Worm (Caenorhabditis elegans): ENCODE data around the gene dod-3.

Gene dod-3

ce11 chrV:2697693-2698092, 33.2 kb downstream of the dod-3 start:
- TF ChIP-seq ttx-3 (tag; optimal IDR thresholded peaks at IDR 0.05) = peak; percentile 34
- TF ChIP-seq Y22D7AL.16 (tag; optimal IDR thresholded peaks at IDR 0.05) = no peak
- TF ChIP-seq ref-2 (tag; optimal IDR thresholded peaks at IDR 0.05) = no peak
- TF ChIP-seq unc-86 (tag; optimal IDR thresholded peaks at IDR 0.05) = peak; percentile 40
- peak; percentile 20 for TF ChIP-seq zip-5 (tag; optimal IDR thresholded peaks at IDR 0.05)
- TF ChIP-seq fkh-6 (tag; optimal IDR thresholded peaks at IDR 0.05) = no peak
- TF ChIP-seq elt-2 (tag; optimal IDR thresholded peaks at IDR 0.05) = peak; percentile 8

DNA sequence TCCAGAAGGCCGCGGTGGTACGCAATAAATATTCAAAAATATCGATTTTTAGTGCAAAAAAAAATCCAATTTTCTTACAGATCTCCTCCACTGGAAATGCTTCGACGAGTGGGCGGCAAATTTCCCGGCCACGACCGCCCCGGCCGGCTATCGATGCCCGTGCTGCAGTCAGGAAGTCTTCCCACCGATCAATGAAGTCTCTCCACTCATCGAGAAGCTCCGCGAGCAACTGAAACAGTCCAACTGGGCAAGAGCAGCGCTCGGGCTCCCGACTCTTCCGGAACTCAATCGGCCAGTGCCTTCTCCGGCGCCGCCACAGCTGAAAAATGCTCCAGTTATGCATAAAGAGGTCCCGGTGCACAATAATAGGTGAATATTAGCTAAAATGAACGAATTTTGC, 35.0 kb downstream of the dod-3 start, which contains the start of gene Y45G12B.3:
Y45G12B.3 (minus strand) TSS at position 320 of the 400 bp plus-strand sequence.
- TF ChIP-seq madf-2 (tag; optimal IDR thresholded peaks at IDR 0.05) (no peak), eyg-1 (tag; optimal IDR thresholded peaks at IDR 0.05) (no peak), C08G9.2 (tag; optimal IDR thresholded peaks at IDR 0.05) (no peak), hlh-13 (GFP tag; optimal IDR thresholded peaks at IDR 0.05) (no peak), ceh-45 (GFP tag; IDR thresholded peaks at IDR 0.05) (no peak), ceh-48 (tag; optimal IDR thresholded peaks at IDR 0.05) (no peak), ama-1 (optimal IDR thresholded peaks at IDR 0.05) (no peak)

DNA sequence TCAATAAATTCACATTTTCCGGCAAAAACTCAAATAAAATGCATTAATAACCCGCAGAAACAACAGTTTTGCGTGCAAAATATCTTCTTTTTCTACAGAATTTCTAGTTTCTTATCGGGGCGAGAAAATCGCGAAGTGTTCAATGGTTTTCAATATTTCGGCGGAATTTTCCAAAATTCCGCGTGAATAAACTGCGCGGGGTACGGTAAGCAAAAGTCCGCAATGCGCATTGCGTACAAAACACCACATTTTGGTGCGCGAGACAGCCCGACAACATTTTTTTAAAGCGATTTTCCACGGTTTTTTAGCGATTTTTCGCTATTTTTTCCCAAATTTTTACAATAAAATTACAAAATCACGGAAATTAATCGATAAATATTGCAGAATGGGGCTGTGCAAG, 36.5 kb downstream of the dod-3 start, which contains the start of gene Y45G12B.2:
Y45G12B.2 (plus strand) TSS at position 383 of the 400 bp plus-strand sequence.
- TF ChIP-seq sdc-2 (tag; optimal IDR thresholded peaks at IDR 0.05) (no peak), ceh-48 (tag; optimal IDR thresholded peaks at IDR 0.05) (peak; percentile 36), ztf-16 (tag; optimal IDR thresholded peaks at IDR 0.05) (peak; percentile 14), gmeb-2 (tag; optimal IDR thresholded peaks at IDR 0.05) (no peak), pha-4 (tag; optimal IDR thresholded peaks at IDR 0.05) (no peak), ceh-34 (tag; optimal IDR thresholded peaks at IDR 0.05) (no peak), ahr-1 (tag; optimal IDR thresholded peaks at IDR 0.05) (no peak), ceh-24 (tag; optimal IDR thresholded peaks at IDR 0.05) (no peak), pqm-1 (tag; optimal IDR thresholded peaks at IDR 0.05) (no peak), hlh-8 (tag; optimal IDR thresholded peaks at IDR 0.05) (no peak), ceh-30 (tag; optimal IDR thresholded peaks at IDR 0.05) (peak; percentile 4), nhr-11 (tag; optimal IDR thresholded peaks at IDR 0.05) (no peak), tbx-2 (tag; optimal IDR thresholded peaks at IDR 0.05) (peak; percentile 15), sox-4 (tag; optimal IDR thresholded peaks at IDR 0.05) (no peak), ama-1 (optimal IDR thresholded peaks at IDR 0.05) (no peak), ceh-18 (tag; optimal IDR thresholded peaks at IDR 0.05) (peak; percentile 51), npax-4 (tag; optimal IDR thresholded peaks at IDR 0.05) (no peak), hlh-13 (GFP tag; optimal IDR thresholded peaks at IDR 0.05) (no peak), eyg-1 (tag; optimal IDR thresholded peaks at IDR 0.05) (no peak), ceh-6 (GFP tag; optimal IDR thresholded peaks at IDR 0.05) (no peak), nfya-1 (tag; optimal IDR thresholded peaks at IDR 0.05) (peak; percentile 78), hlh-30 (tag; optimal IDR thresholded peaks at IDR 0.05; ENCODE audit: insufficient read depth) (peak; percentile 13), C38D4.7 (GFP tag; optimal IDR thresholded peaks at IDR 0.05) (no peak), fkh-6 (tag; optimal IDR thresholded peaks at IDR 0.05) (no peak), ceh-31 (tag; optimal IDR thresholded peaks at IDR 0.05) (peak; percentile 36), dmd-4 (tag; optimal IDR thresholded peaks at IDR 0.05; ENCODE audit: borderline replicate concordance) (no peak), ceh-22 (tag; optimal IDR thresholded peaks at IDR 0.05) (no peak), rnt-1 (tag; optimal IDR thresholded peaks at IDR 0.05) (no peak)

DNA sequence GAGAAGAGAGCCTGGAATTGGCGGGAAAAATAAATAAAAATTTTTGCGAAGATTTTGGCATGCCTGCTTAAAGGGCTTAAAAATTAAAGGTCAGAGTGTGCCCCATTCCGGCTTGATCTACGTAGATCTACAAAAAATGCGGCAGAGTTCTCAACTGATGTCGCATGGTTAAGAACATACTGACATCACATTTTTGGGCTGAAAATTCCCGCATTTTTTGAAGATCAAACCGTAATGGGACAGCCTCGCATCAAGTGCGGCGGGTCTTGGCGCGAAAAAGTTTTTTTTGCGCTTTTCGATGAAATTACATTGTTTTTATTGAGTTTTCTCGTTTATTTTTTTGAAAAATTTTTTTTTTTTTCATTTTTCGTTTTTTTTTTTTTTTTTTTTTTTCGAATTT, 40.0 kb downstream of the dod-3 start:
- TF ChIP-seq hlh-8 (tag; optimal IDR thresholded peaks at IDR 0.05) (no peak), ama-1 (optimal IDR thresholded peaks at IDR 0.05) (no peak), hlh-13 (GFP tag; optimal IDR thresholded peaks at IDR 0.05) (no peak), npax-4 (tag; optimal IDR thresholded peaks at IDR 0.05) (no peak), sdc-2 (tag; optimal IDR thresholded peaks at IDR 0.05) (no peak), K02D7.2 (tag; optimal IDR thresholded peaks at IDR 0.05) (no peak), eyg-1 (tag; optimal IDR thresholded peaks at IDR 0.05) (no peak), zip-5 (tag; optimal IDR thresholded peaks at IDR 0.05) (no peak), pqm-1 (tag; optimal IDR thresholded peaks at IDR 0.05) (no peak), ceh-45 (GFP tag; IDR thresholded peaks at IDR 0.05) (no peak), ceh-34 (tag; optimal IDR thresholded peaks at IDR 0.05) (no peak)
